Worm (Caenorhabditis elegans) whole organism, L4/young adult: Measurements from ENCODE around the gene cup-5.

Experiments used
- W03F9.2 ChIP-seq: fragments of 150-350 bp; optimal IDR thresholded peaks from 2 replicates; lab custom pipeline; 2014; ENCODE audit warnings: missing biosample characterization, missing genetic modification characterization
- dao-5 ChIP-seq: sonication (generic microtip); optimal IDR thresholded peaks from 2 replicates; lab custom pipeline; 2016; ENCODE audit warnings: missing genotype, missing genetic modification characterization, moderate library complexity, missing compliant biosample characterization
- him-1 ChIP-seq: sonication (generic microtip); optimal IDR thresholded peaks from 2 replicates; lab custom pipeline; 2016; ENCODE audit warnings: missing genotype, missing genetic modification reagents, missing genetic modification characterization, missing compliant biosample characterization

The cup-5 gene

DNA sequence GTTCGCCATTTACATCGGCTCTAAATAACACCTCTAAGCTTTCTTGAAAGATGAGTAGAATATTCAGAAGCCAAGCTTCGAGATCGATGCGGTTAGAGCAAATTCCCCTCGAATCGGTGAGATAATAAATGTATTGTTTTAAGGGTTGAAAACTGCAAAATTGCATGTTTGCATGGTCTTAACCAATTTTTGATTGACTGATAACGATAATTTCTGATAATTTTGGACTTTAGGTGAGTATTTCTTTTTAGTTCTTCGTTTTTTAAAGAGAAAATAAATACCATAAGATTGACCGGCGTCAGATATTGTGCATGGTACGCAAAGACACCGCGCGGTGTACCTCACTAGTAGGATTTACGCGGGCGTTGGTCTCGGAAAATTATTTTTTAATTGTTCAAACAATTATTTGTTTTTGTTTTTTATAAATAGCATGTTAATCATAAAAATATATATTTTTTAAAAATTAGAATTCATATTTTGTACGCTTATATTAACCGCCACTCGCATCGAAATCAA is at the start of gene cup-5:
cup-5 (plus strand) TSS at position 51 of the 516 bp plus-strand sequence.
- TF ChIP-seq him-1 (tag; lab: Kevin White, UChicago) (peak; percentile 25), dao-5 (tag; lab: Kevin White, UChicago) (no peak), W03F9.2 (tag; lab: Kevin White, UChicago) (peak; percentile 21)

DNA sequence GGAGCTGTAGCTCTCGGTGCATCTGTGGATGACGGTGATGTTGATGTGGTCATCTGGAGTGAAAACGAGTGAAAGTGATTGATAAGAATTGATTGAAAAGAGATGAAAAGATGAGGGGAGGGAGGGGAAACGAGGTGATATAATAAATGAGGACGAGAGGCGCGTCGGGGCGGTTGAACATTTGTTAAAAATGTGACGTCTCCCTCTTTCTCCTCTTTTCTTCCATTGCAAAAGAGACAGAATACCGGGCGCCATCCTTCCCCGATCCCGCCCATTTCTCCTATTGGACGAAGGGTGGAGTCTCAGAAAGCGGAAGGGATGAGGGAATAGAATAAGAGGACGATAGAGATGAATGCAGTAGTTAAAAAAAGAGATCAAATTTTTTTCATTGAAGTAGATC is 49.3 kb upstream of the cup-5 start:
- TF ChIP-seq him-1 (tag; lab: Kevin White, UChicago) (no peak), W03F9.2 (tag; lab: Kevin White, UChicago) (no peak), dao-5 (tag; lab: Kevin White, UChicago) (no peak)

DNA sequence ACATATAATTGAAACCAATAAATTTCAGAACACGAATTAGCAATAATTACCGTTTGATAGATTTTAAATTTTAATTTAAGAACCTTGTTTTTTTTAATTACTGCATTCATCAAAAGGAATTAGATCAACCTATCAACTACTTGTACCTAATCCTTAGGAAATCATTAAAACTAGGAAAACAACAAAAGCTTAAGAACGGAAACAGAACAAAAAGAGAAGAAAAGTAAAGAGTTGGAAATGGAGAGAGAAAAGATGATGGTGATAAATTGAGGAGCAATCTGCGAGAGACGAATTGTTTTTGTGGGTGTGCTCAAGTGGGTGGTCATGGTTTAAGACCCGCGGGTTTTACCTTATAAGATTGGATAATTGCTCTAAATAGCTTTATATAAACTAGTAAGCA is 48.6 kb upstream of the cup-5 start:
- TF ChIP-seq him-1 (tag; lab: Kevin White, UChicago), result no peak
- TF ChIP-seq dao-5 (tag; lab: Kevin White, UChicago), result no peak
- no peak for TF ChIP-seq W03F9.2 (tag; lab: Kevin White, UChicago)

DNA sequence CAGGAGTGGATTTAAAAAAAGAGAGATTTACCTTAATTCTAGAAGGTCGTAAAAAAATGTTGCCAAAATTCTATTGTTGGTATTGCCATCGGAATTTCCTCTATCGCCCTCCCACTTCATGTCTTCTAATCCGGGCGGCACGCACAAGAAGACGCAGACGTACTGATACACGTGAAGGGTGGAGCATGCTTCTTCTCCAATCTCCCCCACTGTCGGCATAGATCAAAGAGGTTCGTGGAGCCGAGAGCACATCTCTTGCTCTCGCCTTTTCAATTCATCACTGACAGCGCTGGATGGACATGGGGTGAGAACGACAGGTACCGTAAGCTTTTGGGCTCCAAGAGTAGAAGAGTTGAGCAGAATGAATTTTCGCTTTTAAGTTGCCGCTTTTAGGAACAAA is 47.4 kb upstream of the cup-5 start, which contains the start of gene lin-39:
lin-39 (minus strand) TSS at position 74 of the 400 bp plus-strand sequence.
- no peak for TF ChIP-seq W03F9.2 (tag; lab: Kevin White, UChicago)
- no peak for TF ChIP-seq him-1 (tag; lab: Kevin White, UChicago)
- no peak for TF ChIP-seq dao-5 (tag; lab: Kevin White, UChicago)

DNA sequence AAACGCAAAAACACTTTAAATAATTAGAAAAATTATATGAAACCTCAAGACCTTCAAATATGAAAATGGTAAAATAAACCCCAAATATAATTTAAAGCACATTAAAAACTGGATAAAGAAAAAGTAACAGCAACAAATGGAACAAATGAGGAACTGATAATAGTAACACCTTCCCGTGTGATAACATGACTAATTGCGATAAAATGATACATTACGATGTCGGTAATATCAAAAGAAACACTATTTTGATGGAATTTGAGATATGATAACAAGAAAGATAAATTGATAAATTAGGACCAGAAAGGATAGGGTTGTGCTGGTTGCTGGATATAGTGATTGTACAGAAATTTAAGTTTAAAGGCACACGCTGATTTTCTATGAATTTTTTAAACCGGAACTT is 41.9 kb upstream of the cup-5 start:
- TF ChIP-seq him-1 (tag; lab: Kevin White, UChicago) (no peak), dao-5 (tag; lab: Kevin White, UChicago) (no peak), W03F9.2 (tag; lab: Kevin White, UChicago) (no peak)

DNA sequence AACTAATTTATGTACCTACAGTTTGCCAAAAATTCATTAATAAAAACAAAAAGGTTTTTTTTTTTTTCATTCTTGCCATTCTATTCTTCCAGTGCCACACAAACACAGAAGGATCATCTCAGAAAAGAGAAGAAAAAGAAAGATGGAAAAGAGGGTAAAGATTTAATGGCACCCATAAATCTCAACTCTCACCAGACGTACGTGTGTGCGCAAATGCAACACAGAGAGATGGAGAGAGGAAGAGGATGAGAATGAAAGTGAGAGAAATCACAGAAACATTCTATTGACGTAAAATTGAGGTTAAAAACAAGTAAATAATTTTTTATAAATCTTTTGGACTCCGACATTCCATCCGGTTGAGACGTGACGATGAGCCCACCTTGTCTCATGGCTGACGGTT is 39.8 kb upstream of the cup-5 start:
- TF ChIP-seq him-1 (tag; lab: Kevin White, UChicago) (no peak), dao-5 (tag; lab: Kevin White, UChicago) (no peak)

DNA sequence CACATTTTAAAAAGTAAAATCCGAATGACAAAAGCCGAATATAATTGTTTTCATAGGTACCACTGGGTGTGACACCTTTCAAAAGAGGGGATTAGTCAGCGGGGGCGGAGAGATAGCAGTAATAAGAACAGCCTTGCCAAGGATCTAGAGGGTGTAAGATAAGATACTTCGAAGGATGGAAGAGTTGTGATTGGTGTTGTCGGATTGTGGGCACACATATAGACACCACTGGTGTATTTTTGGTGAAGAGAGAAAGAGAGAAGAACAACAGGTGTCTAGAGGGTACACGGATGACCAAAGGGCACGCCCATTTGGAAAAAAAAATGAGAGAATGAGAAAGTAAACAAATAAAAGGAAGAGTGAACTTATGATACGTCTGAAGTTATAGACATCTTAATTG is 38.8 kb upstream of the cup-5 start:
- no peak for TF ChIP-seq him-1 (tag; lab: Kevin White, UChicago)
- TF ChIP-seq dao-5 (tag; lab: Kevin White, UChicago), result no peak
- no peak for TF ChIP-seq W03F9.2 (tag; lab: Kevin White, UChicago)

DNA sequence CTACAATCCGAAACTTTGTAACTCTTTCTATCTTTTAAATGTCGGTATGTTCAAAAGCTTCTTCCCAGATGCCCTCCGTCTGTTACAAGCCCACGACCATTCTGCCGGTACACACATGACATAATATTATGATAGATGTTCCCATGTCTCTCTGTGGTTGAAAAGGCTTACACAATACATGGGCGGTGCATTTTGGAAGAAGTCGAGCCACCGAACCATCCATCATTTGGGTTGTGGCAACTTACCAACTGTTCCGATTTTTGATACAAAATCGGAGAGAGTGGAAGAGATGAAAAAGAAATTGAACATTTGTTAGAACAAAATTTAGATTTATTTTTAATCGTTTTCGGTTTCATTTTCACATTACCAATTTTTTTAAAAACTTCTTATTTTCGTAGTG is 35.0 kb upstream of the cup-5 start:
- TF ChIP-seq dao-5 (tag; lab: Kevin White, UChicago) (no peak), him-1 (tag; lab: Kevin White, UChicago) (no peak), W03F9.2 (tag; lab: Kevin White, UChicago) (no peak)

DNA sequence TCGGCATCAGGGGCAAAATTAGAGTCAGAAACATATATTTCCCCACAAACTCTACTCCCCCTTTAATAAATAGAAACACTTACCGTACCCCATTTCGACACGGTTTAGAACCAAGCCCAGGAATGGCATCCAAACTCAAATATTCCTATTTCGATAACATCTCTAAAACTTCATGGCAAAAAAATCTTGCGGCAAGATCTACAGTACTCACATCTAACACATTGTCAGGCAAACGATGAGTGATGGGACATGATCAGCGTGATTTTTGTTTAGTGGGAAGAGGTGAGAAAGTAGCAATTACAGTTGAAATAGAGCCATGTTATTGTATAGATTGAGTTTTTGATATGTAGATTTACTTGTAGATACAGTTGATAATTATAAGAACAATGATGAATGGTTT is 33.0 kb upstream of the cup-5 start:
- TF ChIP-seq dao-5 (tag; lab: Kevin White, UChicago) (no peak), him-1 (tag; lab: Kevin White, UChicago) (no peak), W03F9.2 (tag; lab: Kevin White, UChicago) (no peak)

DNA sequence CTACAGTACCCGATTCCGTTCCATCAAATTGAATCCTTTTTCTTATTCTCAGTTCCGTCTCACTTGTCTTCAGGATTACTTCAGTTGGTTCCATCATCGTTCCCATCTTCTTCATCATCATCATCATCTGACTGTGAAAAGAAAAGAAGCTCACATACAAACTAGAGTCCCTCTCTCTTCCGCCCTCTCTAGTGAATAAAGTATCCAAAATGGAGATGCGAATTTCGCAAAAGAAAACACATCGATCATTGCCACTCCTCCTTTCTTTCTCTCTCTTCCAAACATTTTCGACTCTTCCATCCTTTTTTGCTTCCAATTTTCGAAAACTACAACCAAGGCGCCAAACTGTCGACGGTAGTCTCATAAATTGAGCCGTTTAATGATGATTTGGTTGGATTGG is 31.1 kb upstream of the cup-5 start:
- TF ChIP-seq dao-5 (tag; lab: Kevin White, UChicago), result no peak
- TF ChIP-seq him-1 (tag; lab: Kevin White, UChicago), result no peak
- TF ChIP-seq W03F9.2 (tag; lab: Kevin White, UChicago), result no peak

DNA sequence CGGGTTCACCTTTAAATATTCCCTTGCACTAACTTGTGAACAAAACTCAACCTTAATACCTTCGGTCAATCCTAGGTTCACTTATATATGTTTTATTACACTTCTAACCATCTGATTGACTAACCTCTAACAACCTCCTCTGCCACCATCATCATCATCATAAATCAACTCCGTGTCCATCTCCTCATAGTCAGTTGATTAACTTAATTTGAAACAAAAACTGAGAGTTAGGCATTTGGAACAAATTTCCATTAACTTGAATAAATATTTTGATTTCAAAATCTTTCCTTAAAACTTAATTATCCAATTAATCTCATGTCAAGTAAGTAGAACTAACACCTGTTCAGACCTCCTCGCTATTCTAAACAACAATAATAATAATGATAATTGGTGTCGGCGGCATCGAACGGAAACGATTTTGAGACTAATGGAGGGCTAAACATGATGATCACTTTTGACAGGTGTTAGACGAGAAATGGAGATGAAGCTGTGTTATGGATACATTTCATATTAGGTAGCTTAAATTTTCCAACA is 30.2 kb upstream of the cup-5 start:
- TF ChIP-seq W03F9.2 (tag; lab: Kevin White, UChicago), result no peak
- no peak for TF ChIP-seq him-1 (tag; lab: Kevin White, UChicago)
- TF ChIP-seq dao-5 (tag; lab: Kevin White, UChicago), result no peak

DNA sequence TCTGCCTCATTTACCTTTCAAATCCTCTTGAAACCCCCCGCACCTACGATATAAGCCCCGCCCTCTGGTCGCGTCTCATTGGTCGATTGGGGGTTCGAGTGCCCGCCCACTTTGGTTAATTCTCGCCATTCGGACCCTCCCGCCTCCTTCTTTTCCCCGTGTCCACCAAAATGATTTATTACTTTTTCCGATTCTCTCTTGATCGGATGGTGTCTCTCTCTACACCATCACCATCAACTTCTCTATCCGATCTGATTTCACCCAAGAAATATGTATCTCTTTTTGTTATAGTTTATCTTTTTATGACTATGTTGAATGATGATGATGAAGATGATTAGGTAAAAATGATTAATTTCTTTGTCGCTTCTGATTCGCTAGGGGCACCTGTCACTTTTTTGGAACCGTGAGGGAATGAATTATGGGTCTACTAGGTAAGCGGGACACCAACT is 29.3 kb upstream of the cup-5 start:
- TF ChIP-seq dao-5 (tag; lab: Kevin White, UChicago) (no peak), W03F9.2 (tag; lab: Kevin White, UChicago) (no peak), him-1 (tag; lab: Kevin White, UChicago) (no peak)

DNA sequence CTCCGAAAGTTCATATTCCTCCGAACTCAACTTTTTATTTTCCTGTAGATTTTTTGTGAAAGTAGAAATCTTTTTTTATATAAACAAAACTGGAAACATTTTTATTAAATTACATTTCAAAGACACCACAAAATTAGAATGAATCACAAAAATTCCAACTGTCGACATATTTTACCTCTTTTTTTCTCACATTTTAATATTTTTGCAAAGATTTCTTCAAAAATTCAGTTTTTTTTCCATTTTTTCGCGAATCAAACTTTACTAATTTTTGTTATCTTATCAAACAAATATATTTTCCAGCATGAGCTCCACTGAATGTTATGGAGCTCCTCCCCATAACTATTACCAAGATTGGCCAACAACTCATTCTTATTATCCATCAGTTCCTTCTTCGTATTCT is 28.6 kb upstream of the cup-5 start, which contains the start of gene ceh-13:
ceh-13 (plus strand) TSS at position 301 of the 400 bp plus-strand sequence.
- TF ChIP-seq dao-5 (tag; lab: Kevin White, UChicago) (no peak), W03F9.2 (tag; lab: Kevin White, UChicago) (no peak), him-1 (tag; lab: Kevin White, UChicago) (no peak)

DNA sequence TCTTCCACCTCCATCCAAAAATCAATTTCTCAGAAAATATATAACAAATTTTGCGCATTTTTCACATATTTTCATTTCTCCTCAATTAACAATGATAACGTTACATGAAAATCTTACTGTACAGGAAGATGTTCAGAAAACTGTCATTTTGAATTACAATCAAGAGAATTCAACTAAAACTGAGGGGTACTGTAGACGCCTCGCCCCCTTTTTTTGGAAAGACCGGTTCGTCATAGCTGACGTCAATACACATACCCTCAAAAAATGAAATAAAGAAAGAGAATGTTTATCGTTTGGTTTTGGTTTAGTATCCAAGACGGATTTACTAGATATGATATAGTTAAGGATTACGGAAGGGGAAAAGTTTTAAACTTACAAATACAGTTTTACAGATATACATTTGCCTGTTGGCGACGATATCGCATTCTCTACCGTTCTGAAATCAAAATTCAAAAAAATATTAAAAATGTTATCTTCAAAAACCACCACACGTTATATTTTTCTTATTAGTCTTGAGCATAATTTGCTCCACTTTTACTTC is 26.0 kb upstream of the cup-5 start:
- TF ChIP-seq him-1 (tag; lab: Kevin White, UChicago) (no peak), W03F9.2 (tag; lab: Kevin White, UChicago) (no peak), dao-5 (tag; lab: Kevin White, UChicago) (no peak)
